Worm (Caenorhabditis elegans) whole organism, young adult: ENCODE results near the gene ZK632.2.

Source experiments
- B0019.2 ChIP-seq: fragments of 200-800 bp; sonication (Bioruptor generic); conservative IDR thresholded peaks from 2 replicates; pipeline ENCODE4 v1.3.6; 2022; ENCODE audit warnings: missing genetic modification reagents, missing genetic modification characterization, missing compliant biosample characterization
- F10E7.11 ChIP-seq: sonication (generic microtip); optimal IDR thresholded peaks from 2 replicates; lab custom pipeline; 2017; ENCODE audit warnings: mild to moderate bottlenecking, missing genetic modification characterization, moderate library complexity, missing compliant biosample characterization
- F23B12.7 ChIP-seq: sonication (generic microtip); optimal IDR thresholded peaks from 2 replicates; lab custom pipeline; 2017; ENCODE audit warnings: missing genetic modification characterization, mild to moderate bottlenecking, missing compliant biosample characterization, antibody characterized with exemption, moderate library complexity; ENCODE audit not compliant: insufficient read depth
- F39B2.1 ChIP-seq: fragments of 200-800 bp; sonication (Bioruptor generic); IDR thresholded peaks from 2 replicates; pipeline ENCODE4 v1.3.6; 2022; ENCODE audit warnings: missing genetic modification reagents, missing genetic modification characterization, missing compliant biosample characterization
- F52B5.7 ChIP-seq: sonication (generic microtip); optimal IDR thresholded peaks from 2 replicates; lab custom pipeline; 2016; ENCODE audit warnings: mild to moderate bottlenecking, missing genetic modification characterization, missing compliant biosample characterization
- K11D2.4 ChIP-seq: fragments of 200-800 bp; sonication (Bioruptor generic); IDR thresholded peaks from 2 replicates; pipeline ENCODE4 v1.3.6; 2022; ENCODE audit warnings: missing genetic modification reagents, missing genetic modification characterization, missing compliant biosample characterization
- T07F8.4 ChIP-seq: sonication (generic microtip); optimal IDR thresholded peaks from 2 replicates; lab custom pipeline; 2016; ENCODE audit warnings: mild to moderate bottlenecking, missing genetic modification characterization, moderate library complexity, missing compliant biosample characterization
- T26A5.8 ChIP-seq: sonication (generic microtip); optimal IDR thresholded peaks from 2 replicates; lab custom pipeline; 2016; ENCODE audit warnings: missing genetic modification characterization, missing compliant biosample characterization
- aptf-2 ChIP-seq: fragments of 200-800 bp; sonication (Bioruptor generic); conservative IDR thresholded peaks from 2 replicates; pipeline ENCODE4 v1.3.6; 2022; ENCODE audit warnings: missing genetic modification reagents, missing genetic modification characterization, missing compliant biosample characterization
- aptf-3 ChIP-seq: fragments of 200-800 bp; sonication (Bioruptor generic); IDR thresholded peaks from 2 replicates; pipeline ENCODE4 v1.3.6; 2022; ENCODE audit warnings: missing genetic modification characterization, missing compliant biosample characterization
- attf-5 ChIP-seq: fragments of 200-800 bp; sonication (Bioruptor generic); optimal IDR thresholded peaks from 2 replicates; lab custom pipeline; 2018; ENCODE audit warnings: mild to moderate bottlenecking, missing genetic modification characterization, missing compliant biosample characterization
- bed-1 ChIP-seq: fragments of 200-800 bp; sonication (Bioruptor generic); IDR thresholded peaks from 2 replicates; pipeline ENCODE4 v1.3.6; 2022; ENCODE audit warnings: missing genetic modification reagents, missing genetic modification characterization, missing compliant biosample characterization
- ccch-3 ChIP-seq: fragments of 200-800 bp; sonication (Bioruptor generic); optimal IDR thresholded peaks from 2 replicates; lab custom pipeline; 2018; ENCODE audit warnings: mild to moderate bottlenecking, missing genetic modification characterization, missing compliant biosample characterization
- cebp-1 ChIP-seq, 2 experiments: fragments of 200-800 bp in 1 of 2; sonication (Bioruptor generic) in 1 of 2; sonication (generic microtip) in 1 of 2; IDR thresholded peaks in 1 of 2; optimal IDR thresholded peaks in 1 of 2; 2 replicates each; pipeline versions ENCODE4 v1.3.6 to Lab custom; 2017 to 2022; ENCODE audit warnings: missing compliant biosample characterization in 2 of 2, missing genetic modification characterization in 2 of 2, mild to moderate bottlenecking in 1 of 2, missing genetic modification reagents in 1 of 2, moderate library complexity in 1 of 2
- ceh-100 ChIP-seq: fragments of 200-800 bp; sonication (Bioruptor generic); IDR thresholded peaks from 2 replicates; pipeline ENCODE4 v1.3.6; 2022; ENCODE audit warnings: missing genetic modification reagents, missing genetic modification characterization, missing compliant biosample characterization
- ceh-40 ChIP-seq: fragments of 200-800 bp; sonication (Bioruptor generic); IDR thresholded peaks from 2 replicates; pipeline ENCODE4 v1.3.6; 2022; ENCODE audit warnings: missing genetic modification characterization, missing compliant biosample characterization
- ceh-58 ChIP-seq: fragments of 200-800 bp; sonication (Bioruptor generic); IDR thresholded peaks from 2 replicates; pipeline ENCODE4 v1.3.6; 2022; ENCODE audit warnings: missing genetic modification characterization, missing compliant biosample characterization
- die-1 ChIP-seq: sonication (generic microtip); optimal IDR thresholded peaks from 2 replicates; lab custom pipeline; 2016; ENCODE audit warnings: missing genotype, mild to moderate bottlenecking, missing genetic modification characterization, missing compliant biosample characterization
- dox-1 ChIP-seq: fragments of 200-800 bp; sonication (Bioruptor generic); IDR thresholded peaks from 2 replicates; pipeline ENCODE4 v1.3.6; 2022; ENCODE audit warnings: missing genetic modification reagents, missing genetic modification characterization, missing compliant biosample characterization
- dpff-1 ChIP-seq: sonication (generic microtip); optimal IDR thresholded peaks from 2 replicates; lab custom pipeline; 2017; ENCODE audit warnings: mild to moderate bottlenecking, missing genetic modification characterization, missing compliant biosample characterization
- him-1 ChIP-seq: sonication (generic microtip); optimal IDR thresholded peaks from 2 replicates; lab custom pipeline; 2016; ENCODE audit warnings: missing genotype, missing genetic modification reagents, missing genetic modification characterization, missing compliant biosample characterization
- hlh-12 ChIP-seq: sonication (generic microtip); optimal IDR thresholded peaks from 2 replicates; lab custom pipeline; 2016; ENCODE audit warnings: missing genetic modification characterization, missing compliant biosample characterization
- hlh-26 ChIP-seq: fragments of 200-800 bp; sonication (Bioruptor generic); conservative IDR thresholded peaks from 2 replicates; pipeline ENCODE4 v1.3.6; 2022; ENCODE audit warnings: missing genetic modification reagents, missing genetic modification characterization, missing compliant biosample characterization
- hsf-1 ChIP-seq: fragments of 200-800 bp; sonication (Bioruptor generic); IDR thresholded peaks from 2 replicates; pipeline ENCODE4 v1.3.6; 2022; ENCODE audit warnings: missing genetic modification reagents, missing genetic modification characterization, missing compliant biosample characterization
- lag-1 ChIP-seq: fragments of 200-800 bp; sonication (Bioruptor generic); IDR thresholded peaks from 2 replicates; pipeline ENCODE4 v1.3.6; 2022; ENCODE audit warnings: missing genetic modification reagents, missing genetic modification characterization, missing compliant biosample characterization
- lin-35 ChIP-seq, 3 experiments: fragments of 150-350 bp in 2 of 3; sonication (generic microtip) in 1 of 3; optimal IDR thresholded peaks; 2 replicates each; lab custom pipeline; 2014 to 2018; ENCODE audit warnings: missing biosample characterization in 3 of 3, missing genetic modification characterization in 3 of 3, missing genetic modification reagents in 3 of 3
- lin-54 ChIP-seq: fragments of 200-800 bp; sonication (Bioruptor generic); optimal IDR thresholded peaks from 2 replicates; lab custom pipeline; 2018; ENCODE audit warnings: mild to moderate bottlenecking, missing genetic modification characterization, missing compliant biosample characterization
- lir-1 ChIP-seq: fragments of 200-800 bp; sonication (Bioruptor generic); conservative IDR thresholded peaks from 2 replicates; pipeline ENCODE4 v1.3.6; 2022; ENCODE audit warnings: missing genetic modification reagents, missing genetic modification characterization, missing compliant biosample characterization
- lsl-1 ChIP-seq: fragments of 200-800 bp; sonication (Bioruptor generic); optimal IDR thresholded peaks from 2 replicates; lab custom pipeline; 2018; ENCODE audit warnings: mild to moderate bottlenecking, missing genetic modification characterization, moderate library complexity, missing compliant biosample characterization
- madf-10 ChIP-seq: sonication (generic microtip); optimal IDR thresholded peaks from 2 replicates; lab custom pipeline; 2016; ENCODE audit warnings: mild to moderate bottlenecking, missing genetic modification characterization, missing compliant biosample characterization
- madf-3 ChIP-seq: fragments of 200-800 bp; sonication (Bioruptor generic); IDR thresholded peaks from 2 replicates; pipeline ENCODE4 v1.3.6; 2022; ENCODE audit warnings: missing genetic modification reagents, missing genetic modification characterization, missing compliant biosample characterization
- madf-6 ChIP-seq: fragments of 200-800 bp; sonication (Bioruptor generic); IDR thresholded peaks from 2 replicates; pipeline ENCODE4 v1.3.6; 2022; ENCODE audit warnings: missing genetic modification reagents, missing genetic modification characterization, missing compliant biosample characterization
- mcd-1 ChIP-seq: fragments of 200-800 bp; sonication (Bioruptor generic); IDR thresholded peaks from 2 replicates; pipeline ENCODE4 v1.3.6; 2022; ENCODE audit warnings: missing genetic modification reagents, missing genetic modification characterization, missing compliant biosample characterization
- mes-4 ChIP-seq: sonication (generic microtip); optimal IDR thresholded peaks from 2 replicates; lab custom pipeline; 2016; ENCODE audit warnings: missing genotype, missing genetic modification characterization, missing compliant biosample characterization
- mxl-1 ChIP-seq: sonication (generic microtip); optimal IDR thresholded peaks from 2 replicates; lab custom pipeline; 2016; ENCODE audit warnings: missing genetic modification characterization, missing compliant biosample characterization
- nfya-2 ChIP-seq: fragments of 200-800 bp; sonication (Bioruptor generic); IDR thresholded peaks from 2 replicates; pipeline ENCODE4 v1.3.6; 2022; ENCODE audit warnings: missing genetic modification reagents, missing genetic modification characterization, missing compliant biosample characterization
- nhr-179 ChIP-seq: sonication (generic microtip); optimal IDR thresholded peaks from 2 replicates; lab custom pipeline; 2016; ENCODE audit warnings: mild to moderate bottlenecking, missing genetic modification characterization, missing compliant biosample characterization
- nhr-27 ChIP-seq: fragments of 200-800 bp; sonication (Bioruptor generic); optimal IDR thresholded peaks from 2 replicates; lab custom pipeline; 2018; ENCODE audit warnings: mild to moderate bottlenecking, missing genetic modification characterization, moderate library complexity, missing compliant biosample characterization
- nhr-90 ChIP-seq: sonication (generic microtip); optimal IDR thresholded peaks from 2 replicates; lab custom pipeline; 2016; ENCODE audit warnings: missing genotype, mild to moderate bottlenecking, missing genetic modification characterization, missing compliant biosample characterization
- pbrm-1 ChIP-seq: fragments of 200-800 bp; sonication (Bioruptor generic); IDR thresholded peaks from 2 replicates; pipeline ENCODE4 v1.3.6; 2022; ENCODE audit warnings: missing genetic modification reagents, missing genetic modification characterization, missing compliant biosample characterization
- repo-1 ChIP-seq: sonication (generic microtip); optimal IDR thresholded peaks from 2 replicates; lab custom pipeline; 2017; ENCODE audit warnings: mild to moderate bottlenecking, missing genetic modification characterization, missing compliant biosample characterization
- sea-2 ChIP-seq: fragments of 200-800 bp; sonication (Bioruptor generic); IDR thresholded peaks from 2 replicates; pipeline ENCODE4 v1.3.6; 2022; ENCODE audit warnings: missing genetic modification characterization, missing compliant biosample characterization
- snpc-3.4 ChIP-seq: sonication (generic microtip); optimal IDR thresholded peaks from 2 replicates; lab custom pipeline; 2017; ENCODE audit warnings: missing genetic modification characterization, mild to moderate bottlenecking, missing compliant biosample characterization, antibody characterized with exemption, moderate library complexity, missing genotype, missing genetic modification reagents
- unc-62 ChIP-seq: fragments of 150-350 bp; optimal IDR thresholded peaks from 2 replicates; lab custom pipeline; 2014; ENCODE audit warnings: missing biosample characterization, missing genetic modification reagents, missing genetic modification characterization
- zfh-2 ChIP-seq: fragments of 200-800 bp; sonication (Bioruptor generic); conservative IDR thresholded peaks from 2 replicates; pipeline ENCODE4 v1.3.6; 2022; ENCODE audit warnings: missing genetic modification reagents, missing genetic modification characterization, missing compliant biosample characterization
- zim-3 ChIP-seq: sonication (generic microtip); optimal IDR thresholded peaks from 2 replicates; lab custom pipeline; 2017; ENCODE audit warnings: mild to moderate bottlenecking, missing genetic modification characterization, moderate library complexity, missing compliant biosample characterization
- ztf-25 ChIP-seq: fragments of 200-800 bp; sonication (Bioruptor generic); IDR thresholded peaks from 2 replicates; pipeline ENCODE4 v1.3.6; 2022; ENCODE audit warnings: missing genetic modification reagents, missing genetic modification characterization, missing compliant biosample characterization
- ztf-26 ChIP-seq: sonication (generic microtip); optimal IDR thresholded peaks from 2 replicates; lab custom pipeline; 2017; ENCODE audit warnings: missing genetic modification characterization, missing compliant biosample characterization
- ztf-3 ChIP-seq: fragments of 200-800 bp; sonication (Bioruptor generic); optimal IDR thresholded peaks from 2 replicates; lab custom pipeline; 2018; ENCODE audit warnings: mild to moderate bottlenecking, missing genetic modification characterization, missing compliant biosample characterization

ZK632.2 gene

ce11 chrIII:9783133-9783590 is 15.7 kb upstream of the ZK632.2 start (continued):
- TF ChIP-seq ceh-100 (GFP tag; lab: Robert Waterston, UW), result no peak; the same call in 1 of the 2 replicates
- no peak for TF ChIP-seq zim-3 (tag; lab: Kevin White, UChicago)
- no peak for TF ChIP-seq aptf-2 (GFP tag; lab: Robert Waterston, UW)
- TF ChIP-seq mcd-1, result no peak
- no peak for TF ChIP-seq F52B5.7 (tag; lab: Kevin White, UChicago)
- TF ChIP-seq F39B2.1, result no peak
- no peak for TF ChIP-seq mxl-1
- TF ChIP-seq repo-1 (tag; lab: Kevin White, UChicago), result peak; percentile 81
- peak in 1 of 3 experiments; percentile 57 for TF ChIP-seq lin-35 (GFP tag; optimal IDR thresholded peaks at IDR 0.05; lab: Kevin White, UChicago)
- TF ChIP-seq madf-3, result peak; percentile 85
- TF ChIP-seq ceh-40 (GFP tag; lab: Robert Waterston, UW), result no peak
- no peak for TF ChIP-seq die-1 (tag; lab: Kevin White, UChicago)
- 0 out of 2 replicates have a peak, but pooled peaks have one; percentile 14 for TF ChIP-seq bed-1
- no peak for TF ChIP-seq cebp-1 (GFP tag; IDR thresholded peaks at IDR 0.05; lab: Robert Waterston, UW)
- peak; percentile 29 for TF ChIP-seq cebp-1 (tag; optimal IDR thresholded peaks at IDR 0.05; lab: Kevin White, UChicago)
- TF ChIP-seq attf-5 (GFP tag; lab: Kevin White, UChicago), result peak; percentile 21
- TF ChIP-seq madf-6 (GFP tag; lab: Robert Waterston, UW), result peak; percentile 42
- TF ChIP-seq ztf-25 (GFP tag; lab: Robert Waterston, UW), result no peak
- no peak for TF ChIP-seq dox-1 (GFP tag; lab: Robert Waterston, UW)
- TF ChIP-seq nhr-90 (tag; lab: Kevin White, UChicago), result no peak
- no peak for TF ChIP-seq B0019.2 (GFP tag; lab: Robert Waterston, UW)
- TF ChIP-seq dpff-1, result no peak
- no peak for TF ChIP-seq ccch-3 (GFP tag; lab: Kevin White, UChicago)
- no peak for TF ChIP-seq ztf-26 (tag; lab: Kevin White, UChicago)
- TF ChIP-seq unc-62 (GFP tag; lab: Kevin White, UChicago), result no peak
- no peak for TF ChIP-seq madf-10 (tag; lab: Kevin White, UChicago)
- no peak for TF ChIP-seq nfya-2 (GFP tag; lab: Robert Waterston, UW)
- no peak for TF ChIP-seq hlh-26 (GFP tag; lab: Robert Waterston, UW)
- no peak for TF ChIP-seq aptf-3 (GFP tag; lab: Robert Waterston, UW)
- TF ChIP-seq F23B12.7 (tag; lab: Kevin White, UChicago), result no peak
- TF ChIP-seq F10E7.11 (tag; lab: Kevin White, UChicago), result peak; percentile 62
- TF ChIP-seq hlh-12, result no peak
- TF ChIP-seq ztf-3 (GFP tag; lab: Kevin White, UChicago), result peak; percentile 57
- TF ChIP-seq lsl-1 (GFP tag; lab: Kevin White, UChicago), result no peak
- TF ChIP-seq him-1, result no peak
- no peak for TF ChIP-seq lin-54 (GFP tag; lab: Kevin White, UChicago)
- no peak for TF ChIP-seq lir-1 (GFP tag; lab: Robert Waterston, UW)
- TF ChIP-seq K11D2.4 (GFP tag; lab: Robert Waterston, UW), result no peak
- TF ChIP-seq T26A5.8 (tag; lab: Kevin White, UChicago), result no peak
- no peak for TF ChIP-seq mes-4 (tag; lab: Kevin White, UChicago)
- TF ChIP-seq nhr-179, result no peak
- no peak for TF ChIP-seq snpc-3.4 (tag; lab: Kevin White, UChicago)
- TF ChIP-seq zfh-2, result no peak
- TF ChIP-seq sea-2 (GFP tag; lab: Robert Waterston, UW), result no peak
- TF ChIP-seq hsf-1 (GFP tag; lab: Robert Waterston, UW), result 0 out of 2 replicates have a peak, but pooled peaks have one; percentile 54
- TF ChIP-seq pbrm-1 (GFP tag; lab: Robert Waterston, UW), result 0 out of 2 replicates have a peak, but pooled peaks have one; percentile 15
- TF ChIP-seq T07F8.4 (tag; lab: Kevin White, UChicago), result no peak
- no peak for TF ChIP-seq nhr-27 (tag; lab: Kevin White, UChicago)
- 0 out of 2 replicates have a peak, but pooled peaks have one; percentile 60 for TF ChIP-seq ceh-58 (GFP tag; lab: Robert Waterston, UW)
- no peak for TF ChIP-seq lag-1 (GFP tag; lab: Robert Waterston, UW)
